Worm (Caenorhabditis elegans) whole organism, L3 larva: ENCODE results near the gene C17H11.1.

Source experiments
- R02D3.7 ChIP-seq: fragments of 150-350 bp; optimal IDR thresholded peaks from 2 replicates; lab custom pipeline; 2014; ENCODE audit warnings: missing biosample characterization, missing genetic modification characterization
- ama-1 ChIP-seq: fragments of 150-350 bp; optimal IDR thresholded peaks from 2 replicates; lab custom pipeline; 2018
- ceh-16 ChIP-seq: sonication (generic microtip); optimal IDR thresholded peaks from 2 replicates; lab custom pipeline; 2017; ENCODE audit warnings: missing biosample characterization, missing genetic modification characterization
- ceh-28 ChIP-seq: fragments of 150-350 bp; optimal IDR thresholded peaks from 2 replicates; lab custom pipeline; 2014; ENCODE audit warnings: missing biosample characterization, missing genetic modification reagents, missing genetic modification characterization
- ceh-9 ChIP-seq: sonication (generic microtip); optimal IDR thresholded peaks from 2 replicates; lab custom pipeline; 2018; ENCODE audit warnings: missing biosample characterization, missing genetic modification characterization
- egl-27 ChIP-seq: sonication (generic microtip); optimal IDR thresholded peaks from 4 replicates; lab custom pipeline; 2017; ENCODE audit warnings: missing biosample characterization, missing genetic modification reagents, missing genetic modification characterization
- egl-5 ChIP-seq: fragments of 150-350 bp; optimal IDR thresholded peaks from 2 replicates; lab custom pipeline; 2017; ENCODE audit warnings: missing biosample characterization, missing genetic modification reagents, missing genetic modification characterization, inconsistent platforms
- elt-1 ChIP-seq: fragments of 150-350 bp; optimal IDR thresholded peaks from 2 replicates; lab custom pipeline; 2014; ENCODE audit warnings: missing biosample characterization, missing genetic modification characterization
- elt-2 ChIP-seq: sonication (generic microtip); optimal IDR thresholded peaks from 2 replicates; lab custom pipeline; 2016; ENCODE audit warnings: missing genetic modification reagents, mild to moderate bottlenecking, missing genetic modification characterization, missing compliant biosample characterization
- fkh-2 ChIP-seq: fragments of 150-350 bp; optimal IDR thresholded peaks from 2 replicates; lab custom pipeline; 2014; ENCODE audit warnings: missing biosample characterization, missing genetic modification reagents, missing genetic modification characterization
- hmg-11 ChIP-seq: sonication (generic microtip); optimal IDR thresholded peaks from 2 replicates; lab custom pipeline; 2016; ENCODE audit warnings: missing genetic modification characterization, missing compliant biosample characterization
- jun-1 ChIP-seq: fragments of 150-350 bp; optimal IDR thresholded peaks from 2 replicates; lab custom pipeline; 2014; ENCODE audit warnings: missing biosample characterization, missing genetic modification reagents, missing genetic modification characterization
- lin-15B ChIP-seq: fragments of 150-350 bp; optimal IDR thresholded peaks from 2 replicates; lab custom pipeline; 2014; ENCODE audit warnings: missing biosample characterization, missing genetic modification characterization
- lin-39 ChIP-seq: fragments of 150-350 bp; optimal IDR thresholded peaks from 2 replicates; lab custom pipeline; 2018; ENCODE audit warnings: missing biosample characterization, missing genetic modification reagents, missing genetic modification characterization
- lsy-12 ChIP-seq: sonication (generic microtip); optimal IDR thresholded peaks from 2 replicates; lab custom pipeline; 2016; ENCODE audit warnings: mild to moderate bottlenecking, missing genetic modification characterization, missing compliant biosample characterization
- nfya-1 ChIP-seq: sonication (generic microtip); optimal IDR thresholded peaks from 2 replicates; lab custom pipeline; 2017; ENCODE audit warnings: missing genetic modification characterization, mild to moderate bottlenecking, missing compliant biosample characterization, antibody characterized with exemption, moderate library complexity; ENCODE audit not compliant: insufficient read depth
- nhr-12 ChIP-seq: fragments of 150-350 bp; optimal IDR thresholded peaks from 2 replicates; lab custom pipeline; 2014; ENCODE audit warnings: missing biosample characterization, missing genetic modification characterization
- nhr-23 ChIP-seq: fragments of 150-350 bp; optimal IDR thresholded peaks from 2 replicates; lab custom pipeline; 2014; ENCODE audit warnings: missing biosample characterization, missing genetic modification reagents, missing genetic modification characterization
- nhr-25 ChIP-seq: sonication (generic microtip); optimal IDR thresholded peaks from 2 replicates; lab custom pipeline; 2017; ENCODE audit warnings: missing biosample characterization, missing genetic modification characterization
- nhr-28 ChIP-seq: fragments of 150-350 bp; optimal IDR thresholded peaks from 2 replicates; lab custom pipeline; 2014; ENCODE audit warnings: missing biosample characterization, missing genetic modification characterization
- nhr-43 ChIP-seq: sonication (generic microtip); optimal IDR thresholded peaks from 2 replicates; lab custom pipeline; 2016; ENCODE audit warnings: mild to moderate bottlenecking, missing genetic modification characterization, missing compliant biosample characterization; ENCODE audit not compliant: poor library complexity, severe bottlenecking
- nhr-76 ChIP-seq: fragments of 150-350 bp; sonication (generic microtip); optimal IDR thresholded peaks from 5 replicates; lab custom pipeline; 2014; ENCODE audit warnings: missing biosample characterization, missing genetic modification characterization
- pha-4 ChIP-seq: fragments of 150-350 bp; optimal IDR thresholded peaks from 2 replicates; lab custom pipeline; 2014; ENCODE audit warnings: missing biosample characterization, missing genetic modification reagents, missing genetic modification characterization
- pqm-1 ChIP-seq: fragments of 150-350 bp; optimal IDR thresholded peaks from 2 replicates; lab custom pipeline; 2017; ENCODE audit warnings: missing biosample characterization, missing genetic modification characterization, inconsistent platforms
- sea-2 ChIP-seq: fragments of 150-350 bp; sonication (generic microtip); optimal IDR thresholded peaks from 4 replicates; lab custom pipeline; 2014; ENCODE audit warnings: missing biosample characterization, missing genetic modification reagents, missing genetic modification characterization
- snpc-4 ChIP-seq: fragments of 150-350 bp; optimal IDR thresholded peaks from 2 replicates; lab custom pipeline; 2014; ENCODE audit warnings: missing biosample characterization, missing genetic modification characterization
- tbx-2 ChIP-seq: sonication (generic microtip); optimal IDR thresholded peaks from 2 replicates; lab custom pipeline; 2016; ENCODE audit warnings: mild to moderate bottlenecking, missing genetic modification characterization, missing compliant biosample characterization
- unc-62 ChIP-seq: fragments of 150-350 bp; sonication (generic microtip); optimal IDR thresholded peaks from 4 replicates; lab custom pipeline; 2014; ENCODE audit warnings: missing biosample characterization, missing genetic modification reagents, missing genetic modification characterization

The C17H11.1 gene

ce11 chrX:8152560-8153043 is 21.1 kb upstream of the C17H11.1 start:
- TF ChIP-seq elt-2 (tag; lab: Kevin White, UChicago), result peak; percentile 2

ce11 chrX:8154374-8154836 is 19.3 kb upstream of the C17H11.1 start:
- TF ChIP-seq elt-2 (tag; lab: Kevin White, UChicago) (peak; percentile 32), pha-4 (tag; lab: Kevin White, UChicago) (peak; percentile 5), hmg-11 (tag; lab: Kevin White, UChicago) (peak; percentile 35), pqm-1 (tag; lab: Kevin White, UChicago) (peak; percentile 36), ceh-28 (peak; percentile 1), nfya-1 (tag; lab: Kevin White, UChicago) (peak; percentile 7), nhr-43 (tag; lab: Kevin White, UChicago) (peak; percentile 11)

ce11 chrX:8155447-8155877 is 18.2 kb upstream of the C17H11.1 start:
- TF ChIP-seq pha-4 (tag; lab: Kevin White, UChicago) (peak; percentile 49), lin-39 (tag; lab: Kevin White, UChicago) (peak; percentile 11), nhr-23 (tag; lab: Kevin White, UChicago) (peak; percentile 20), nfya-1 (tag; lab: Kevin White, UChicago) (peak; percentile 32), elt-2 (tag; lab: Kevin White, UChicago) (peak; percentile 12), lin-15B (peak; percentile 1)
- TF ChIP-seq, all 47 proteins: peak for 6; not testable (repeated sequence) for 41

- TF ChIP-seq nfya-1 (tag; lab: Kevin White, UChicago) (no peak), nhr-43 (tag; lab: Kevin White, UChicago) (peak; percentile 51)
These were observed 17.7 kb upstream of the C17H11.1 start for ce11 chrX:8155969-8156368.

ce11 chrX:8156502-8156901 is 17.2 kb upstream of the C17H11.1 start:
- peak; percentile 32 for TF ChIP-seq pha-4 (tag; lab: Kevin White, UChicago)
- TF ChIP-seq egl-27 (tag; lab: Kevin White, UChicago), result peak; percentile 21
- peak; percentile 19 for TF ChIP-seq elt-2 (tag; lab: Kevin White, UChicago)
- TF ChIP-seq R02D3.7, result no peak
- no peak for TF ChIP-seq fkh-2 (tag; lab: Kevin White, UChicago)
- TF ChIP-seq hmg-11 (tag; lab: Kevin White, UChicago), result peak; percentile 55
- TF ChIP-seq nhr-25, result peak; percentile 61
- TF ChIP-seq nhr-43 (tag; lab: Kevin White, UChicago), result peak; percentile 40
- no peak for TF ChIP-seq tbx-2 (tag; lab: Kevin White, UChicago)
- no peak for TF ChIP-seq ama-1 (lab: Kevin White, UChicago)
- peak; percentile 38 for TF ChIP-seq nfya-1 (tag; lab: Kevin White, UChicago)
- TF ChIP-seq elt-1 (tag; lab: Kevin White, UChicago), result no peak
- TF ChIP-seq pqm-1 (tag; lab: Kevin White, UChicago), result peak; percentile 20

- TF ChIP-seq pha-4 (tag; lab: Kevin White, UChicago) (peak; percentile 29), hmg-11 (tag; lab: Kevin White, UChicago) (no peak), nfya-1 (tag; lab: Kevin White, UChicago) (peak; percentile 14)
These were observed 16.6 kb upstream of the C17H11.1 start for ce11 chrX:8157132-8157531.

ce11 chrX:8158975-8159813 is 14.5 kb upstream of the C17H11.1 start, which contains the start of gene hil-3:
Gene hil-3, plus strand, starts transcription at chrX:8159169.
- no peak for TF ChIP-seq nhr-12 (tag; lab: Kevin White, UChicago)
- TF ChIP-seq snpc-4 (tag; lab: Kevin White, UChicago), result no peak
- TF ChIP-seq pha-4 (tag; lab: Kevin White, UChicago), result peak; percentile 12
- TF ChIP-seq tbx-2 (tag; lab: Kevin White, UChicago), result no peak
- TF ChIP-seq ceh-16, result no peak
- peak; percentile 20 for TF ChIP-seq sea-2 (GFP tag; lab: Kevin White, UChicago)
- TF ChIP-seq lin-39 (tag; lab: Kevin White, UChicago), result peak; percentile 56
- no peak for TF ChIP-seq lsy-12 (tag; lab: Kevin White, UChicago)
- no peak for TF ChIP-seq fkh-2 (tag; lab: Kevin White, UChicago)
- no peak for TF ChIP-seq elt-2 (tag; lab: Kevin White, UChicago)
- no peak for TF ChIP-seq ceh-9 (tag; lab: Kevin White, UChicago)
- no peak for TF ChIP-seq nhr-28 (tag; lab: Kevin White, UChicago)
- peak; percentile 14 for TF ChIP-seq ama-1 (lab: Kevin White, UChicago)
- TF ChIP-seq nfya-1 (tag; lab: Kevin White, UChicago), result peak; percentile 34
- TF ChIP-seq egl-5 (tag; lab: Kevin White, UChicago), result no peak
- no peak for TF ChIP-seq unc-62
- no peak for TF ChIP-seq elt-1 (tag; lab: Kevin White, UChicago)
- no peak for TF ChIP-seq nhr-76 (tag; lab: Kevin White, UChicago)
- no peak for TF ChIP-seq jun-1 (tag; lab: Kevin White, UChicago)
- no peak for TF ChIP-seq egl-27 (tag; lab: Kevin White, UChicago)
- TF ChIP-seq, all 47 proteins: peak for 5
